Worm (Caenorhabditis elegans) whole organism, early embryonic: ENCODE measurements around the gene sri-21.
"Not testable (repeated sequence)": the region's sequence is repeated elsewhere in the genome, so short reads cannot be mapped to it uniquely, and the experiment has no call there.

Experiments used
- B0310.2 ChIP-seq: sonication (generic microtip); optimal IDR thresholded peaks from 2 replicates; lab custom pipeline; 2016; ENCODE audit warnings: mild to moderate bottlenecking, missing genetic modification characterization, missing compliant biosample characterization
- F13C5.2 ChIP-seq: sonication (generic microtip); optimal IDR thresholded peaks from 2 replicates; lab custom pipeline; 2017; ENCODE audit warnings: mild to moderate bottlenecking, missing genetic modification characterization, inconsistent platforms, missing compliant biosample characterization
- aly-1 ChIP-seq: sonication (generic microtip); optimal IDR thresholded peaks from 2 replicates; lab custom pipeline; 2016; ENCODE audit warnings: missing genetic modification characterization, missing compliant biosample characterization
- ama-1 ChIP-seq: fragments of 150-350 bp; optimal IDR thresholded peaks from 2 replicates; lab custom pipeline; 2014
- ceh-13 ChIP-seq: fragments of 200-800 bp; sonication (Bioruptor generic); optimal IDR thresholded peaks from 2 replicates; lab custom pipeline; 2018; ENCODE audit warnings: mild to moderate bottlenecking, missing genetic modification characterization, missing compliant biosample characterization
- ceh-36 ChIP-seq: sonication (generic microtip); optimal IDR thresholded peaks from 2 replicates; lab custom pipeline; 2016; ENCODE audit warnings: missing genetic modification characterization, inconsistent platforms, missing compliant biosample characterization
- ets-7 ChIP-seq: sonication (generic microtip); optimal IDR thresholded peaks from 2 replicates; lab custom pipeline; 2016; ENCODE audit warnings: missing genotype, missing genetic modification characterization, missing compliant biosample characterization
- flt-1 ChIP-seq: fragments of 200-800 bp; sonication (Bioruptor generic); IDR thresholded peaks from 2 replicates; pipeline ENCODE4 v1.3.6; 2022; ENCODE audit warnings: missing genetic modification characterization, missing compliant biosample characterization
- hmbx-1 ChIP-seq: sonication (generic microtip); optimal IDR thresholded peaks from 2 replicates; lab custom pipeline; 2016; ENCODE audit warnings: mild to moderate bottlenecking, missing genetic modification characterization, missing compliant biosample characterization
- hmg-4 ChIP-seq: fragments of 200-800 bp; sonication (Bioruptor generic); optimal IDR thresholded peaks from 2 replicates; lab custom pipeline; 2018; ENCODE audit warnings: mild to moderate bottlenecking, missing genetic modification characterization, missing compliant biosample characterization
- hnd-1 ChIP-seq: sonication (generic microtip); optimal IDR thresholded peaks from 2 replicates; lab custom pipeline; 2016; ENCODE audit warnings: missing genetic modification characterization, missing compliant biosample characterization
- pes-1 ChIP-seq: fragments of 200-800 bp; sonication (Bioruptor generic); IDR thresholded peaks from 2 replicates; pipeline ENCODE4 v1.3.6; 2022; ENCODE audit warnings: missing genetic modification reagents, missing genetic modification characterization, missing compliant biosample characterization
- scrt-1 ChIP-seq: fragments of 200-800 bp; sonication (Bioruptor generic); IDR thresholded peaks from 2 replicates; pipeline ENCODE4 v1.3.6; 2022; ENCODE audit warnings: missing genetic modification characterization, missing compliant biosample characterization
- sea-1 ChIP-seq: fragments of 200-800 bp; sonication (Bioruptor generic); conservative IDR thresholded peaks from 2 replicates; pipeline ENCODE4 v1.3.6; 2022; ENCODE audit warnings: missing genetic modification characterization, missing compliant biosample characterization
- tbx-11 ChIP-seq: fragments of 200-800 bp; sonication (Bioruptor generic); IDR thresholded peaks from 2 replicates; pipeline ENCODE4 v1.3.6; 2022; ENCODE audit warnings: missing genetic modification characterization, missing compliant biosample characterization
- tbx-37 ChIP-seq: fragments of 200-800 bp; sonication (Bioruptor generic); conservative IDR thresholded peaks from 2 replicates; pipeline ENCODE4 v1.3.6; 2022; ENCODE audit warnings: missing genetic modification reagents, missing genetic modification characterization, missing compliant biosample characterization
- tra-4 ChIP-seq: sonication (generic microtip); optimal IDR thresholded peaks from 2 replicates; lab custom pipeline; 2017; ENCODE audit warnings: missing genetic modification characterization, missing compliant biosample characterization

sri-21 gene

ce11 chrV:3554869-3555268 lies 5.2 kb downstream of the sri-21 start, which contains the start of gene grl-29:
grl-29 (minus strand) TSS chrV:3555236.
- TF ChIP-seq hmg-4 (GFP tag; lab: Kevin White, UChicago) (no peak), flt-1 (GFP tag; lab: Robert Waterston, UW) (no peak), ceh-36 (tag; lab: Kevin White, UChicago) (no peak)

- TF ChIP-seq B0310.2 (tag; lab: Kevin White, UChicago) (no peak), F13C5.2 (tag; lab: Kevin White, UChicago) (no peak), ceh-36 (tag; lab: Kevin White, UChicago) (no peak), hmbx-1 (tag; lab: Kevin White, UChicago) (no peak), hnd-1 (tag; lab: Kevin White, UChicago) (no peak)
Measured at ce11 chrV:3555986-3556385, 6.3 kb downstream of the sri-21 start, which contains the start of gene grl-30. grl-30 (plus strand) TSS chrV:3556286.

- TF ChIP-seq aly-1 (no peak), ceh-13 (no peak), B0310.2 (tag; lab: Kevin White, UChicago) (no peak), hmg-4 (GFP tag; lab: Kevin White, UChicago) (no peak), tbx-11 (no peak), pes-1 (GFP tag; lab: Robert Waterston, UW) (no peak)
Measured at ce11 chrV:3557422-3557821, 7.8 kb downstream of the sri-21 start, which contains the start of gene grl-31. grl-31 (minus strand) TSS chrV:3557778.

- not testable (repeated sequence) for TF ChIP-seq tra-4, ets-7, F13C5.2 (tag; lab: Kevin White, UChicago)
Measured at ce11 chrV:3558744-3559143, 9.1 kb downstream of the sri-21 start, which contains the start of gene T24A6.1. T24A6.1 (plus strand) TSS chrV:3559044.

- not testable (repeated sequence) for TF ChIP-seq hnd-1 (tag; lab: Kevin White, UChicago); flt-1 (GFP tag; lab: Robert Waterston, UW); ets-7 (tag; lab: Kevin White, UChicago)
Measured at ce11 chrV:3562824-3563223, 13.2 kb downstream of the sri-21 start, which contains the start of gene T24A6.16. T24A6.16 (minus strand) TSS chrV:3562924.

ce11 chrV:3564335-3564734 lies 14.7 kb downstream of the sri-21 start, which contains the start of gene T24A6.17:
T24A6.17 (minus strand) TSS chrV:3564435.
- not testable (repeated sequence) for TF ChIP-seq aly-1; ets-7 (tag; lab: Kevin White, UChicago); flt-1 (GFP tag; lab: Robert Waterston, UW)

ce11 chrV:3570695-3571094 lies 21.0 kb downstream of the sri-21 start, which contains the start of gene F40C5.2:
F40C5.2 (plus strand) TSS chrV:3570995.
- not testable (repeated sequence) for TF ChIP-seq scrt-1; B0310.2 (tag; lab: Kevin White, UChicago); ama-1 (lab: Kevin White, UChicago)

ce11 chrV:3572408-3572807 lies 22.8 kb downstream of the sri-21 start, which contains the start of gene F40C5.1:
F40C5.1 (plus strand) TSS chrV:3572708.
- not testable (repeated sequence) for TF ChIP-seq ama-1 (lab: Kevin White, UChicago); ets-7 (tag; lab: Kevin White, UChicago); aly-1

ce11 chrV:3575759-3576158 lies 26.1 kb downstream of the sri-21 start, which contains the start of gene grl-27:
grl-27 (minus strand) TSS chrV:3575859.
- TF ChIP-seq B0310.2 (tag; lab: Kevin White, UChicago): no peak
- no peak for TF ChIP-seq flt-1 (GFP tag; lab: Robert Waterston, UW)
- TF ChIP-seq hmg-4 (GFP tag; lab: Kevin White, UChicago): no peak
- no peak for TF ChIP-seq ceh-13
- no peak for TF ChIP-seq tbx-11
- no peak for TF ChIP-seq ets-7 (tag; lab: Kevin White, UChicago)
- TF ChIP-seq pes-1 (GFP tag; lab: Robert Waterston, UW): no peak
- TF ChIP-seq sea-1: no peak
- no peak for TF ChIP-seq tra-4 (tag; lab: Kevin White, UChicago)
- no peak for TF ChIP-seq F13C5.2 (tag; lab: Kevin White, UChicago)
- no peak for TF ChIP-seq ceh-36 (tag; lab: Kevin White, UChicago)
- TF ChIP-seq hnd-1 (tag; lab: Kevin White, UChicago): no peak
- TF ChIP-seq scrt-1: no peak
- TF ChIP-seq tbx-37 (GFP tag; lab: Robert Waterston, UW): no peak
- TF ChIP-seq hmbx-1 (tag; lab: Kevin White, UChicago): no peak
- no peak for TF ChIP-seq ama-1 (lab: Kevin White, UChicago)
- TF ChIP-seq aly-1: no peak
